Worm (Caenorhabditis elegans) whole organism, early embryonic: ENCODE results near the gene irg-6.

Experiments used
- B0310.2 ChIP-seq: sonication (generic microtip); optimal IDR thresholded peaks from 2 replicates; lab custom pipeline; 2016; ENCODE audit warnings: mild to moderate bottlenecking, missing genetic modification characterization, missing compliant biosample characterization
- F13C5.2 ChIP-seq: sonication (generic microtip); optimal IDR thresholded peaks from 2 replicates; lab custom pipeline; 2017; ENCODE audit warnings: mild to moderate bottlenecking, missing genetic modification characterization, inconsistent platforms, missing compliant biosample characterization
- aly-1 ChIP-seq: sonication (generic microtip); optimal IDR thresholded peaks from 2 replicates; lab custom pipeline; 2016; ENCODE audit warnings: missing genetic modification characterization, missing compliant biosample characterization
- ama-1 ChIP-seq: fragments of 150-350 bp; optimal IDR thresholded peaks from 2 replicates; lab custom pipeline; 2014
- ceh-13 ChIP-seq: fragments of 200-800 bp; sonication (Bioruptor generic); optimal IDR thresholded peaks from 2 replicates; lab custom pipeline; 2018; ENCODE audit warnings: mild to moderate bottlenecking, missing genetic modification characterization, missing compliant biosample characterization
- ceh-36 ChIP-seq: sonication (generic microtip); optimal IDR thresholded peaks from 2 replicates; lab custom pipeline; 2016; ENCODE audit warnings: missing genetic modification characterization, inconsistent platforms, missing compliant biosample characterization
- ets-7 ChIP-seq: sonication (generic microtip); optimal IDR thresholded peaks from 2 replicates; lab custom pipeline; 2016; ENCODE audit warnings: missing genotype, missing genetic modification characterization, missing compliant biosample characterization
- flt-1 ChIP-seq: fragments of 200-800 bp; sonication (Bioruptor generic); IDR thresholded peaks from 2 replicates; pipeline ENCODE4 v1.3.6; 2022; ENCODE audit warnings: missing genetic modification characterization, missing compliant biosample characterization
- hmbx-1 ChIP-seq: sonication (generic microtip); optimal IDR thresholded peaks from 2 replicates; lab custom pipeline; 2016; ENCODE audit warnings: mild to moderate bottlenecking, missing genetic modification characterization, missing compliant biosample characterization
- hmg-4 ChIP-seq: fragments of 200-800 bp; sonication (Bioruptor generic); optimal IDR thresholded peaks from 2 replicates; lab custom pipeline; 2018; ENCODE audit warnings: mild to moderate bottlenecking, missing genetic modification characterization, missing compliant biosample characterization
- hnd-1 ChIP-seq: sonication (generic microtip); optimal IDR thresholded peaks from 2 replicates; lab custom pipeline; 2016; ENCODE audit warnings: missing genetic modification characterization, missing compliant biosample characterization
- pes-1 ChIP-seq: fragments of 200-800 bp; sonication (Bioruptor generic); IDR thresholded peaks from 2 replicates; pipeline ENCODE4 v1.3.6; 2022; ENCODE audit warnings: missing genetic modification reagents, missing genetic modification characterization, missing compliant biosample characterization
- scrt-1 ChIP-seq: fragments of 200-800 bp; sonication (Bioruptor generic); IDR thresholded peaks from 2 replicates; pipeline ENCODE4 v1.3.6; 2022; ENCODE audit warnings: missing genetic modification characterization, missing compliant biosample characterization
- sea-1 ChIP-seq: fragments of 200-800 bp; sonication (Bioruptor generic); conservative IDR thresholded peaks from 2 replicates; pipeline ENCODE4 v1.3.6; 2022; ENCODE audit warnings: missing genetic modification characterization, missing compliant biosample characterization
- tbx-11 ChIP-seq: fragments of 200-800 bp; sonication (Bioruptor generic); IDR thresholded peaks from 2 replicates; pipeline ENCODE4 v1.3.6; 2022; ENCODE audit warnings: missing genetic modification characterization, missing compliant biosample characterization
- tbx-37 ChIP-seq: fragments of 200-800 bp; sonication (Bioruptor generic); conservative IDR thresholded peaks from 2 replicates; pipeline ENCODE4 v1.3.6; 2022; ENCODE audit warnings: missing genetic modification reagents, missing genetic modification characterization, missing compliant biosample characterization
- tra-4 ChIP-seq: sonication (generic microtip); optimal IDR thresholded peaks from 2 replicates; lab custom pipeline; 2017; ENCODE audit warnings: missing genetic modification characterization, missing compliant biosample characterization

irg-6 gene

DNA sequence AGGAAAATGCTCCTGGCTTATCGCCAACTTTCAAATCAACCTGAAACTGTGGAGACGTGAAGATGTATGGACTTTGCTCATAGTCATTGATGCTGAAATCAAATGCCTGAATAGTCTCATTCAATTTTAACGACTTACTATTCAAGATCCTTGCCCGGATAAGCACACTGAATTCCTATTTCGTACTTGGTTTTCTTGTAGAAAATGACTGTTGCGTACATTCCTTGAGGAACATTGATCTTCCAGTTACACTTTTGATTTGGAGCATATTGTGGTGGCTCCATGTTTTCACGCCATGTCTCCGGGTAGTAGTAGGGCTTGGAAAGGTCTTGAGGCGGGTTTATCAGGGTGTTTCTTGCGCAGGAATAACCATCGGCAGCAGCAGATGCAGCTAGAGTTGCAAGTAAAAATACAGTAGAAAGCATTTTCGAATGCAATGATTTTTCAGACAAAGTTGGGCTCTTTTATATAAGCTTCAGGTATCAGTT is at the start of gene irg-6:
Gene irg-6, minus strand, starts transcription at position 438 of the 488 bp plus-strand sequence.
- no peak for TF ChIP-seq ceh-13 (GFP tag; lab: Kevin White, UChicago)
- no peak for TF ChIP-seq tbx-11 (GFP tag; lab: Robert Waterston, UW)
- no peak for TF ChIP-seq tra-4 (tag; lab: Kevin White, UChicago)
- TF ChIP-seq hnd-1 (tag; lab: Kevin White, UChicago) = no peak
- no peak for TF ChIP-seq scrt-1
- TF ChIP-seq sea-1 (GFP tag; lab: Robert Waterston, UW) = no peak
- TF ChIP-seq F13C5.2 (tag; lab: Kevin White, UChicago) = no peak
- TF ChIP-seq flt-1 = no peak
- no peak for TF ChIP-seq ets-7 (tag; lab: Kevin White, UChicago)
- no peak for TF ChIP-seq tbx-37
- no peak for TF ChIP-seq aly-1 (tag; lab: Kevin White, UChicago)
- TF ChIP-seq B0310.2 (tag; lab: Kevin White, UChicago) = no peak
- TF ChIP-seq hmbx-1 = no peak
- no peak for TF ChIP-seq hmg-4

- TF ChIP-seq tbx-11 (GFP tag; lab: Robert Waterston, UW) = no peak
- TF ChIP-seq tbx-37 = no peak
- TF ChIP-seq pes-1 = no peak
- no peak for TF ChIP-seq hmg-4
- no peak for TF ChIP-seq ceh-36 (tag; lab: Kevin White, UChicago)
- TF ChIP-seq aly-1 (tag; lab: Kevin White, UChicago) = no peak
- TF ChIP-seq hnd-1 (tag; lab: Kevin White, UChicago) = no peak
- TF ChIP-seq flt-1 = no peak
- no peak for TF ChIP-seq F13C5.2 (tag; lab: Kevin White, UChicago)
- TF ChIP-seq ama-1 (lab: Kevin White, UChicago) = no peak
- TF ChIP-seq ceh-13 (GFP tag; lab: Kevin White, UChicago) = no peak
- no peak for TF ChIP-seq scrt-1
- TF ChIP-seq tra-4 (tag; lab: Kevin White, UChicago) = no peak
- no peak for TF ChIP-seq sea-1 (GFP tag; lab: Robert Waterston, UW)
- TF ChIP-seq B0310.2 (tag; lab: Kevin White, UChicago) = no peak
Observed at ce11 chrIV:12962564-12962963, 47.8 kb upstream of the irg-6 start, which contains the start of gene F55G11.8. TSS of gene F55G11.8 (plus strand) at chrIV:12962808.

- TF ChIP-seq pes-1 = no peak
- TF ChIP-seq hmbx-1 = no peak
- no peak for TF ChIP-seq ceh-13 (GFP tag; lab: Kevin White, UChicago)
- no peak for TF ChIP-seq aly-1 (tag; lab: Kevin White, UChicago)
- TF ChIP-seq flt-1 = no peak
- TF ChIP-seq ama-1 (lab: Kevin White, UChicago) = no peak
- TF ChIP-seq tra-4 (tag; lab: Kevin White, UChicago) = no peak
- TF ChIP-seq scrt-1 = no peak
- no peak for TF ChIP-seq tbx-37
- no peak for TF ChIP-seq sea-1 (GFP tag; lab: Robert Waterston, UW)
- no peak for TF ChIP-seq B0310.2 (tag; lab: Kevin White, UChicago)
Observed at ce11 chrIV:12960136-12960535, 45.4 kb upstream of the irg-6 start, which contains the start of gene F55G11.7. TSS of gene F55G11.7 (plus strand) at chrIV:12960436.

DNA sequence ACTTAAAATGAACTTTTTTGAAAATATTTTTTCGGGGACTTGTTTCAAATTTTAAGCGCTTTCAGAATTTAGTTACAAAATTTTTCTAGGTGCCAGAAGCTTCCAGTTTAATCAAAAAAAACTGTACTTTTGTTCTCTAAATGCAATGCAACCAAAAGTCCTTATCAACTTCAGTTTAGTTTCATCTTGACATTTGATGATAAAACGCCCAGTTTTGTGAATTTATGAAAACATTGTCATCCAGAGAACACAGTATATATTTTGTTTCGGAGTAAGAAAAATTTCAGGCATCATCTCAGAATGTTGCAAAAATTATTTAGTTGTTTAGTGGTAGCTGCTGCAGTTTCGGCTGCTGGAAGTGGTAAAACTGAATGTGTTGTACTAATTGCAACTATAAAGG is 43.0 kb upstream of the irg-6 start, which contains the start of gene F55G11.6:
Gene F55G11.6, plus strand, starts transcription at position 301 of the 400 bp plus-strand sequence.
- TF ChIP-seq B0310.2 (tag; lab: Kevin White, UChicago) (no peak), ets-7 (tag; lab: Kevin White, UChicago) (no peak), pes-1 (no peak)

DNA sequence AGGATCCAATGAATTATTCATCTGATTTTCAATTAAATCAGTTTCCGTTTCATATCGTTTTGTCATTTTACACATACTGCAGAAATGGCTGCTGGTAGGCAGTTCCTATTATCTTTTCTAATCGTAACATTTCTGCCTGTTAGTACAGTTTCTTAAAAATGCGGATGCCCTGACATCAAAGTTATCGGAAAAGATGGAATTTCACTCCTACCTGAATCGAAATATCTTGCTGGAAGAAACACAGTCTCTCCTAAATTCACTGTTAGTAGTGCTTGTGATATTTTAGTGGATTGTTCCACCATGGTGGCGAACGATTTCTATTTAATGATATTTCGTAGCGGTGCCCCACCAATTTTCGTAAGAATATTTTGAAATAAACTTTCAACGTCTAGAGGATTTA is 33.7 kb upstream of the irg-6 start, which contains the start of gene F55G11.10:
Gene F55G11.10, plus strand, starts transcription at position 301 of the 400 bp plus-strand sequence.
- no peak for TF ChIP-seq B0310.2 (tag; lab: Kevin White, UChicago)
- no peak for TF ChIP-seq F13C5.2 (tag; lab: Kevin White, UChicago)
- TF ChIP-seq ets-7 (tag; lab: Kevin White, UChicago) = no peak
- TF ChIP-seq hmbx-1 = no peak

ce11 chrIV:12946488-12946887 is 31.7 kb upstream of the irg-6 start, which contains the start of gene F55G11.1:
TSS of gene F55G11.1 (minus strand) at chrIV:12946588.
- no peak for TF ChIP-seq tra-4 (tag; lab: Kevin White, UChicago)
- TF ChIP-seq hnd-1 (tag; lab: Kevin White, UChicago) = no peak
- no peak for TF ChIP-seq ets-7 (tag; lab: Kevin White, UChicago)
- TF ChIP-seq scrt-1 = no peak
- no peak for TF ChIP-seq ceh-13 (GFP tag; lab: Kevin White, UChicago)
- no peak for TF ChIP-seq B0310.2 (tag; lab: Kevin White, UChicago)
- TF ChIP-seq pes-1 = no peak
- TF ChIP-seq sea-1 (GFP tag; lab: Robert Waterston, UW) = no peak
- no peak for TF ChIP-seq hmbx-1
- no peak for TF ChIP-seq F13C5.2 (tag; lab: Kevin White, UChicago)
- no peak for TF ChIP-seq ceh-36 (tag; lab: Kevin White, UChicago)
- no peak for TF ChIP-seq hmg-4

DNA sequence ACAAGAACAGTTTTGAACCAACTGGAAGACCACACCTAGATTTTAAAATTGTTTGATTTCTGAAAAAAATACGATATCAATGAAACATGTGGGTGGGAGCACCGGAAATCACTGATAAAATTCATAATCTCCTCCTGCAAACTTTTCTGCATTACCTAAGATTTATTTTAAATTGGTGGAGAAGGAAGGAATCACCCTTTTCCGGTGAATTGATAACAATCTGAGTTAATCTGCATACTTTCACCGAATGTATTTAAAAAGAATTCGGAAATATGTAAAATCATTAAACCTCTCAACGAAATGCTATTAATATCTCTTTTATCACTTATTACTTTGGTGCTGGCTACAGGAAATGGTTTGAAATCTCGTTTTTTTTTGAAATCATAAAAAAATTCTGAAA is 27.9 kb upstream of the irg-6 start, which contains the start of gene dct-19:
Gene dct-19, plus strand, starts transcription at position 301 of the 400 bp plus-strand sequence.
- TF ChIP-seq aly-1 (tag; lab: Kevin White, UChicago) = no peak
- no peak for TF ChIP-seq tbx-11 (GFP tag; lab: Robert Waterston, UW)
- TF ChIP-seq pes-1 = no peak
- no peak for TF ChIP-seq hnd-1 (tag; lab: Kevin White, UChicago)
- TF ChIP-seq tbx-37 = no peak
- TF ChIP-seq ceh-13 (GFP tag; lab: Kevin White, UChicago) = no peak
- no peak for TF ChIP-seq B0310.2 (tag; lab: Kevin White, UChicago)
- TF ChIP-seq sea-1 (GFP tag; lab: Robert Waterston, UW) = no peak
- no peak for TF ChIP-seq ets-7 (tag; lab: Kevin White, UChicago)
- TF ChIP-seq scrt-1 = no peak
- no peak for TF ChIP-seq hmbx-1
- no peak for TF ChIP-seq ama-1 (lab: Kevin White, UChicago)

DNA sequence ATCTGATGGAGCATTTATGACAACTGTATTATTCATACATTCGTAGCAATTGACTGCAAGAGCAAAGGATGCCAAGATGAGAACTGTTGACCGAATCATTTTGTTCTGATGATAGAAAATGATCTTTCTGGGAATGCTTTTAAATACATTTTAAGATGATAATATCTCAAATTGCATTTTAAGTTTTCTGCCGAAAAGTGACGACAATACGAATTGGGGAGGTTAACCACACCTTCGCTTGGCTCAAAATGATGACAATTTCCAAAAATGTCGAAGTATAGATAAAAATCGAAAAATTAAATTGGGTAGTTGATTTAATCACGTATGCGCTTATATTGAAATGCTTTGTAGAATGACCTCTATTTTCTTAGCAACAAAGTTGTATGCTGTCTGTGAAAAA is 26.5 kb upstream of the irg-6 start, which contains the start of gene dod-24:
Gene dod-24, minus strand, starts transcription at position 101 of the 400 bp plus-strand sequence.
- no peak for TF ChIP-seq scrt-1
- no peak for TF ChIP-seq tbx-37
- TF ChIP-seq tra-4 (tag; lab: Kevin White, UChicago) = no peak
- TF ChIP-seq B0310.2 (tag; lab: Kevin White, UChicago) = no peak
- TF ChIP-seq ets-7 (tag; lab: Kevin White, UChicago) = no peak
- no peak for TF ChIP-seq flt-1
- TF ChIP-seq aly-1 (tag; lab: Kevin White, UChicago) = no peak
- TF ChIP-seq pes-1 = no peak
- TF ChIP-seq hmbx-1 = no peak
- TF ChIP-seq sea-1 (GFP tag; lab: Robert Waterston, UW) = no peak
- TF ChIP-seq hnd-1 (tag; lab: Kevin White, UChicago) = no peak
- TF ChIP-seq ceh-36 (tag; lab: Kevin White, UChicago) = no peak
- no peak for TF ChIP-seq hmg-4
- TF ChIP-seq tbx-11 (GFP tag; lab: Robert Waterston, UW) = no peak
